Fruit fly (Drosophila melanogaster) whole organism: ENCODE measurements around the gene pasi2.

Experiments used
- CG8478 ChIP-seq: fragments of >200 bp; optimal IDR thresholded peaks from 2 replicates; lab custom pipeline; 2018; ENCODE audit warnings: inconsistent platforms
- EcR ChIP-seq, 2 experiments: fragments of >200 bp; optimal IDR thresholded peaks; 2 replicates each; lab custom pipeline; 2017; ENCODE audit warnings: missing biosample characterization in 2 of 2, missing genetic modification characterization in 2 of 2, missing genetic modification reagents in 2 of 2
- psq ChIP-seq: fragments of >200 bp; optimal IDR thresholded peaks from 2 replicates; lab custom pipeline; 2017

- TF ChIP-seq psq (no peak), EcR (GFP tag; optimal IDR thresholded peaks at IDR 0.05; lab: Kevin White, UChicago) (no peak), CG8478 (lab: Kevin White, UChicago) (no peak)
These were observed 20.2 kb downstream of the pasi2 start, which contains the start of gene CG43675 for dm6 chr3R:9355195-9355594.
